Worm (Caenorhabditis elegans): ENCODE data around the gene C05G5.7.

The C05G5.7 gene

ce11 chrX:14701490-14701889 is 42.1 kb downstream of the C05G5.7 start, which contains the start of gene F40E10.5:
Gene F40E10.5 (plus strand): TSS chrX:14701790.
- peak; percentile 9 for TF ChIP-seq ets-4 (tag; optimal IDR thresholded peaks at IDR 0.05)
- peak; percentile 11 for TF ChIP-seq pax-1 (tag; optimal IDR thresholded peaks at IDR 0.05)
- TF ChIP-seq F13H6.1 (tag; optimal IDR thresholded peaks at IDR 0.05), result no peak

- TF ChIP-seq pqm-1 (tag; optimal IDR thresholded peaks at IDR 0.05), result no peak
- no peak for TF ChIP-seq elt-4 (tag; optimal IDR thresholded peaks at IDR 0.05)
- no peak for TF ChIP-seq hlh-8 (tag; optimal IDR thresholded peaks at IDR 0.05)
- no peak for TF ChIP-seq ceh-24 (tag; optimal IDR thresholded peaks at IDR 0.05)
Measured at ce11 chrX:14699866-14700265, 43.7 kb downstream of the C05G5.7 start, which contains the start of gene hch-1. Gene hch-1 (minus strand): TSS chrX:14699977.

- TF ChIP-seq unc-55 (GFP tag; optimal IDR thresholded peaks at IDR 0.05) (no peak), unc-42 (tag; optimal IDR thresholded peaks at IDR 0.05) (peak; percentile 68), ahr-1 (tag; optimal IDR thresholded peaks at IDR 0.05) (no peak), sox-2 (GFP tag; IDR thresholded peaks at IDR 0.05) (no peak), pros-1 (tag; optimal IDR thresholded peaks at IDR 0.05) (no peak), ceh-30 (tag; optimal IDR thresholded peaks at IDR 0.05) (no peak), pqm-1 (tag; optimal IDR thresholded peaks at IDR 0.05) (no peak), F13H6.1 (tag; optimal IDR thresholded peaks at IDR 0.05) (no peak)
Measured at ce11 chrX:14695892-14696291, 47.7 kb downstream of the C05G5.7 start.

ce11 chrX:14694633-14695177 is 48.9 kb downstream of the C05G5.7 start:
- TF ChIP-seq odd-2 (tag; optimal IDR thresholded peaks at IDR 0.05) (no peak), unc-42 (tag; optimal IDR thresholded peaks at IDR 0.05) (peak; percentile 96)

All from whole organism, late embryonic.